Worm (Caenorhabditis elegans): ENCODE measurements around the gene K09E9.3.

DNA sequence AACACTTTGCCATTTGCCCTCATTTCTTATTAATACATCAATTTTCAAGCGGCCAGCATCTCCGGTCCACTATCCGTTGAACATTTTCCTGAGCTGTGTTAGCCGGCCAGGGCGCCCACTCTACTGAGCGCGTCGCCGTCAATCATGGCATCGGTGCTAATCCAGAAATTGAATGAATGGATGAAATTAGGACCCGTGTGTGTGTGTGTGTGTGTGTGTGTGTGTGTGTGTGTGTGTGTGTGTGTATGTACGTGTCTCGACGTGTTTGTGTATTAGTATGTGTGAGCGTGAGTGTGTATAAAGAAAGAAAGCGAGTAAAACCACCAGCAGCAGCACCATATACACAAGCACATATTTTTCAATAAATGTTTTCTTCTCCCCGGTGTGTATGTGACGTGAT, 39.6 kb upstream of the K09E9.3 start:
- TF ChIP-seq ama-1 (optimal IDR thresholded peaks at IDR 0.05) (no peak), ama-1 (GFP tag; optimal IDR thresholded peaks at IDR 0.05) (no peak), sea-2 (GFP tag; IDR thresholded peaks at IDR 0.05) (no peak), F23B12.7 (tag; optimal IDR thresholded peaks at IDR 0.05; ENCODE audit: insufficient read depth) (no peak), ceh-79 (tag; optimal IDR thresholded peaks at IDR 0.05) (no peak), cebp-2 (GFP tag; IDR thresholded peaks at IDR 0.05) (no peak), snpc-1.3 (tag; optimal IDR thresholded peaks at IDR 0.05; ENCODE audit: insufficient read depth) (no peak), unc-62 (GFP tag; optimal IDR thresholded peaks at IDR 0.05) (no peak), mes-4 (tag; optimal IDR thresholded peaks at IDR 0.05) (no peak), unc-130 (GFP tag; optimal IDR thresholded peaks at IDR 0.05) (no peak), F10E7.11 (tag; optimal IDR thresholded peaks at IDR 0.05) (no peak), attf-6 (GFP tag; IDR thresholded peaks at IDR 0.05) (no peak)
